Fruit fly (Drosophila melanogaster) whole organism, embryonic: ENCODE data around the gene CG14915.

ENCODE experiments used
- Bdp1 ChIP-seq: fragments of 200-800 bp; sonication (Bioruptor generic); optimal IDR thresholded peaks from 3 replicates; lab custom pipeline; 2016; ENCODE audit warnings: missing biosample characterization, missing genetic modification characterization
- C15 ChIP-seq: fragments of 200-800 bp; sonication (Bioruptor generic); IDR thresholded peaks from 3 replicates; pipeline ENCODE4 v1.3.6; 2022; ENCODE audit warnings: missing biosample characterization, missing genetic modification characterization
- CG13775 ChIP-seq: fragments of 200-800 bp; sonication (Bioruptor generic); optimal IDR thresholded peaks from 3 replicates; lab custom pipeline; 2017; ENCODE audit warnings: missing biosample characterization, mild to moderate bottlenecking, missing genetic modification characterization
- CG17912 ChIP-seq: fragments of 200-800 bp; sonication (Bioruptor generic); optimal IDR thresholded peaks from 2 replicates; lab custom pipeline; 2018; ENCODE audit warnings: missing biosample characterization, mild to moderate bottlenecking, missing genetic modification characterization
- CG2129 ChIP-seq: fragments of 200-800 bp; sonication (Bioruptor generic); IDR thresholded peaks from 2 replicates; pipeline ENCODE4 v1.3.6; 2022; ENCODE audit warnings: missing biosample characterization, missing genetic modification characterization; ENCODE audit not compliant: partially characterized antibody
- CG32767 ChIP-seq: fragments of 200-800 bp; sonication (Bioruptor generic); IDR thresholded peaks from 2 replicates; pipeline ENCODE4 v1.3.6; 2022; ENCODE audit warnings: missing biosample characterization, missing genetic modification characterization
- CG42726 ChIP-seq: fragments of 200-800 bp; sonication (Bioruptor generic); IDR thresholded peaks from 2 replicates; pipeline ENCODE4 v1.3.6; 2022; ENCODE audit warnings: missing biosample characterization, missing genetic modification characterization; ENCODE audit not compliant: partially characterized antibody
- CG4404 ChIP-seq: fragments of 200-800 bp; sonication (Bioruptor generic); IDR thresholded peaks from 2 replicates; pipeline ENCODE4 v1.3.6; 2022; ENCODE audit warnings: missing biosample characterization, missing genetic modification characterization
- CG6175 ChIP-seq: fragments of 200-800 bp; sonication (Bioruptor generic); IDR thresholded peaks from 3 replicates; pipeline ENCODE4 v1.3.6; 2022; ENCODE audit warnings: missing biosample characterization, missing genetic modification characterization
- CG6813 ChIP-seq: fragments of 200-800 bp; sonication (Bioruptor generic); optimal IDR thresholded peaks from 2 replicates; lab custom pipeline; 2017; ENCODE audit warnings: missing biosample characterization, missing genetic modification characterization, mild to moderate bottlenecking, moderate library complexity, missing genetic modification reagents
- CG9727 ChIP-seq: fragments of 200-800 bp; sonication (Bioruptor generic); optimal IDR thresholded peaks from 3 replicates; lab custom pipeline; 2017; ENCODE audit warnings: missing biosample characterization, mild to moderate bottlenecking, missing genetic modification characterization
- CTCF ChIP-seq: fragments of 200-800 bp; sonication (Bioruptor generic); optimal IDR thresholded peaks from 2 replicates; lab custom pipeline; 2017; ENCODE audit warnings: missing biosample characterization, mild to moderate bottlenecking, missing genetic modification characterization, moderate library complexity
- E2f2 ChIP-seq: fragments of 200-800 bp; sonication (Bioruptor generic); IDR thresholded peaks from 2 replicates; pipeline ENCODE4 v1.3.6; 2022; ENCODE audit warnings: missing biosample characterization, missing genetic modification characterization
- H15 ChIP-seq: fragments of 200-800 bp; sonication (Bioruptor generic); IDR thresholded peaks from 3 replicates; pipeline ENCODE4 v1.3.6; 2022; ENCODE audit warnings: missing biosample characterization, missing genetic modification characterization
- Lpt ChIP-seq: fragments of >200 bp; optimal IDR thresholded peaks from 2 replicates; lab custom pipeline; 2018; ENCODE audit warnings: missing biosample characterization, missing genetic modification characterization
- Max ChIP-seq: fragments of 200-800 bp; sonication (Bioruptor generic); optimal IDR thresholded peaks from 2 replicates; lab custom pipeline; 2016; ENCODE audit warnings: missing biosample characterization, mild to moderate bottlenecking, missing genetic modification characterization
- Mes4 ChIP-seq: fragments of 200-800 bp; sonication (Bioruptor generic); optimal IDR thresholded peaks from 2 replicates; lab custom pipeline; 2016; ENCODE audit warnings: missing biosample characterization, missing genetic modification characterization
- NC2α ChIP-seq: fragments of 200-800 bp; sonication (Bioruptor generic); optimal IDR thresholded peaks from 2 replicates; lab custom pipeline; 2016; ENCODE audit warnings: missing biosample characterization, missing genetic modification characterization
- Oli ChIP-seq: fragments of 200-800 bp; sonication (Bioruptor generic); optimal IDR thresholded peaks from 2 replicates; lab custom pipeline; 2018; ENCODE audit warnings: missing biosample characterization, mild to moderate bottlenecking, missing genetic modification characterization, moderate library complexity
- Pdp1 ChIP-seq, 2 experiments: fragments of 200-800 bp; sonication (Bioruptor generic); optimal IDR thresholded peaks; 3 replicates each; lab custom pipeline; 2016; ENCODE audit warnings: missing biosample characterization in 2 of 2, missing genetic modification characterization in 2 of 2, mild to moderate bottlenecking in 1 of 2, moderate library complexity in 1 of 2
- Six4 ChIP-seq: fragments of 200-800 bp; sonication (Bioruptor generic); optimal IDR thresholded peaks from 2 replicates; lab custom pipeline; 2016; ENCODE audit warnings: missing biosample characterization, missing genetic modification characterization
- Sox102F ChIP-seq: fragments of 200-800 bp; sonication (Bioruptor generic); optimal IDR thresholded peaks from 2 replicates; lab custom pipeline; 2018; ENCODE audit warnings: missing biosample characterization, mild to moderate bottlenecking, missing genetic modification characterization, moderate library complexity
- Sry-β ChIP-seq: fragments of 200-800 bp; sonication (Bioruptor generic); optimal IDR thresholded peaks from 2 replicates; lab custom pipeline; 2018; ENCODE audit warnings: missing biosample characterization, mild to moderate bottlenecking, missing genetic modification characterization, moderate library complexity
- Sry-δ ChIP-seq: fragments of 200-800 bp; sonication (Bioruptor generic); optimal IDR thresholded peaks from 2 replicates; lab custom pipeline; 2016; ENCODE audit warnings: missing biosample characterization, missing genetic modification characterization
- Taf1 ChIP-seq: fragments of 200-800 bp; sonication (Bioruptor generic); IDR thresholded peaks from 2 replicates; pipeline ENCODE4 v1.3.6; 2022; ENCODE audit warnings: missing biosample characterization, missing genetic modification characterization
- Xrp1 ChIP-seq: fragments of 200-800 bp; sonication (Bioruptor generic); IDR thresholded peaks from 2 replicates; pipeline ENCODE4 v1.3.6; 2022; ENCODE audit warnings: missing biosample characterization, missing genetic modification characterization
- amos ChIP-seq: fragments of 200-800 bp; sonication (Bioruptor generic); IDR thresholded peaks from 2 replicates; pipeline ENCODE4 v1.3.6; 2022; ENCODE audit warnings: missing biosample characterization, missing genetic modification characterization; ENCODE audit not compliant: partially characterized antibody
- chif ChIP-seq, 2 experiments: fragments of 200-800 bp; sonication (Bioruptor generic); optimal IDR thresholded peaks; 3 replicates each; lab custom pipeline; 2016; ENCODE audit warnings: missing biosample characterization in 2 of 2, missing genetic modification characterization in 2 of 2
- chm ChIP-seq: fragments of 200-800 bp; sonication (Bioruptor generic); IDR thresholded peaks from 2 replicates; pipeline ENCODE4 v1.3.6; 2022; ENCODE audit warnings: missing biosample characterization, missing genetic modification characterization
- dm ChIP-seq: fragments of 200-800 bp; sonication (Bioruptor generic); optimal IDR thresholded peaks from 3 replicates; lab custom pipeline; 2016; ENCODE audit warnings: missing biosample characterization, missing genetic modification characterization
- fd102C ChIP-seq: fragments of 200-800 bp; sonication (Bioruptor generic); optimal IDR thresholded peaks from 2 replicates; lab custom pipeline; 2018; ENCODE audit warnings: missing biosample characterization, mild to moderate bottlenecking, missing genetic modification characterization, moderate library complexity
- fd3F ChIP-seq: fragments of 200-800 bp; sonication (Bioruptor generic); optimal IDR thresholded peaks from 2 replicates; lab custom pipeline; 2018; ENCODE audit warnings: missing biosample characterization, mild to moderate bottlenecking, missing genetic modification characterization, moderate library complexity
- gem ChIP-seq: fragments of 200-800 bp; sonication (Bioruptor generic); optimal IDR thresholded peaks from 2 replicates; lab custom pipeline; 2019; ENCODE audit warnings: missing biosample characterization, mild to moderate bottlenecking, missing genetic modification characterization, moderate library complexity
- gfzf ChIP-seq: fragments of 200-800 bp; sonication (Bioruptor generic); optimal IDR thresholded peaks from 2 replicates; lab custom pipeline; 2016; ENCODE audit warnings: missing biosample characterization, mild to moderate bottlenecking, missing genetic modification characterization, moderate library complexity
- grau ChIP-seq: fragments of 200-800 bp; optimal IDR thresholded peaks from 3 replicates; lab custom pipeline; 2019; ENCODE audit warnings: missing biosample characterization, mild to moderate bottlenecking, missing genetic modification characterization, moderate library complexity
- grn ChIP-seq: fragments of 200-800 bp; sonication (Bioruptor generic); optimal IDR thresholded peaks from 3 replicates; lab custom pipeline; 2017; ENCODE audit warnings: missing biosample characterization, missing genetic modification characterization
- phol ChIP-seq: fragments of 200-800 bp; sonication (Bioruptor generic); optimal IDR thresholded peaks from 3 replicates; lab custom pipeline; 2018; ENCODE audit warnings: missing biosample characterization, mild to moderate bottlenecking, missing genetic modification characterization, moderate library complexity
- psq ChIP-seq: fragments of 200-800 bp; sonication (Bioruptor generic); optimal IDR thresholded peaks from 2 replicates; lab custom pipeline; 2017; ENCODE audit warnings: missing biosample characterization, missing genetic modification characterization
- pzg ChIP-seq: fragments of 200-800 bp; sonication (Bioruptor generic); optimal IDR thresholded peaks from 3 replicates; lab custom pipeline; 2018; ENCODE audit warnings: missing biosample characterization, mild to moderate bottlenecking, missing genetic modification characterization, moderate library complexity
- repo ChIP-seq: fragments of 200-800 bp; sonication (Bioruptor generic); optimal IDR thresholded peaks from 2 replicates; lab custom pipeline; 2016; ENCODE audit warnings: missing biosample characterization, missing genetic modification characterization
- salm ChIP-seq: fragments of 200-800 bp; sonication (Bioruptor generic); optimal IDR thresholded peaks from 2 replicates; lab custom pipeline; 2018; ENCODE audit warnings: missing biosample characterization, mild to moderate bottlenecking, missing genetic modification characterization
- schlank ChIP-seq: fragments of 200-800 bp; sonication (Bioruptor generic); optimal IDR thresholded peaks from 2 replicates; lab custom pipeline; 2018; ENCODE audit warnings: missing biosample characterization, mild to moderate bottlenecking, missing genetic modification characterization
- sens-2 ChIP-seq: fragments of 200-800 bp; sonication (Bioruptor generic); IDR thresholded peaks from 2 replicates; pipeline ENCODE4 v1.3.6; 2022; ENCODE audit warnings: missing biosample characterization, missing genetic modification characterization
- slp2 ChIP-seq: fragments of 200-800 bp; sonication (Bioruptor generic); optimal IDR thresholded peaks from 2 replicates; lab custom pipeline; 2016; ENCODE audit warnings: missing biosample characterization, missing genetic modification characterization
- sna ChIP-seq: fragments of 200-800 bp; sonication (Bioruptor generic); IDR thresholded peaks from 2 replicates; pipeline ENCODE4 v1.3.6; 2022; ENCODE audit warnings: missing biosample characterization, missing genetic modification characterization; ENCODE audit not compliant: partially characterized antibody
- stwl ChIP-seq: fragments of 200-800 bp; sonication (Bioruptor generic); optimal IDR thresholded peaks from 3 replicates; lab custom pipeline; 2018; ENCODE audit warnings: missing biosample characterization, mild to moderate bottlenecking, missing genetic modification characterization, moderate library complexity
- tx ChIP-seq: fragments of 200-800 bp; sonication (Bioruptor generic); optimal IDR thresholded peaks from 2 replicates; lab custom pipeline; 2016; ENCODE audit warnings: missing biosample characterization, missing genetic modification characterization
- zen2 ChIP-seq: fragments of 200-800 bp; sonication (Bioruptor generic); IDR thresholded peaks from 3 replicates; pipeline ENCODE4 v1.3.6; 2022; ENCODE audit warnings: missing biosample characterization, missing genetic modification characterization; ENCODE audit not compliant: partially characterized antibody

Gene CG14915

DNA sequence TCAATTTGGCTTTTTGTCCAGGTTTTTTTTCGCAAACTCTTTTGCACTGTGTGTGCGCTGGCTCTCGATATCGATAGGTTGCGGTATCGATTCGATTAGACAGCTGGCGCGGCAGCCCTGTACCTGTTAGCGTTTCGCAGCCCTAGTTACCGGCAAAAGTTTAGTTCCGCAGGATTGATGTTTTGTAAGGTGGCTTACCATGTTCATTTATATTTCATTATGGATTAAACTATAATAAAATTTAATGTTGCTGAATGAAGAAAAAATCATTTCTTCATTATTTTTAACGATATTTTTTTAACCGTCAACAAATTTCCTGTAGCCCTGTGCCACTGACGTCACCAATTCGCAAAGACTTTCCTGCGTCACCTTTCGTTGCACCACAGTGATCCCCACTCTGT is 35.7 kb downstream of the CG14915 start, which contains the start of gene Reps (continued):
- TF ChIP-seq Oli (tag; lab: Kevin White, UChicago) (peak; percentile 98), slp2 (peak; percentile 97), NC2α (GFP tag; lab: Kevin White, UChicago) (peak; percentile 95), gfzf (GFP tag; lab: Kevin White, UChicago) (peak; percentile 38), Sry-β (GFP tag; lab: Kevin White, UChicago) (peak; percentile 73), CG13775 (GFP tag; lab: Kevin White, UChicago) (peak; percentile 100), chif (GFP tag; optimal IDR thresholded peaks at IDR 0.05; lab: Kevin White, UChicago) (peak; percentile 98 to 99), psq (GFP tag; lab: Kevin White, UChicago) (peak; percentile 95), E2f2 (peak; percentile 90), repo (GFP tag; lab: Kevin White, UChicago) (peak; percentile 96), Sry-δ (peak; percentile 83), gem (tag; lab: Kevin White, UChicago) (peak; percentile 99), CG42726 (GFP tag; lab: Robert Waterston, UW) (peak; percentile 69; the same call in 1 of the 2 replicates), Bdp1 (GFP tag; lab: Kevin White, UChicago) (peak; percentile 93), dm (peak; percentile 95), stwl (tag; lab: Kevin White, UChicago) (peak; percentile 95), CG32767 (GFP tag; lab: Robert Waterston, UW) (peak; percentile 97), tx (peak; percentile 96), pzg (GFP tag; lab: Kevin White, UChicago) (peak; percentile 89), Six4 (GFP tag; lab: Kevin White, UChicago) (peak; percentile 98), Pdp1 (GFP tag; optimal IDR thresholded peaks at IDR 0.05; lab: Kevin White, UChicago) (peak; percentile 98 to 99), grn (GFP tag; lab: Kevin White, UChicago) (peak; percentile 91), phol (peak; percentile 99), C15 (peak; percentile 97), Max (GFP tag; lab: Kevin White, UChicago) (peak; percentile 99), H15 (GFP tag; lab: Robert Waterston, UW) (peak; percentile 99), sna (GFP tag; lab: Robert Waterston, UW) (peak; percentile 74; the same call in 1 of the 2 replicates), Sox102F (GFP tag; lab: Kevin White, UChicago) (peak; percentile 98), salm (tag; lab: Kevin White, UChicago) (peak; percentile 93), chm (GFP tag; lab: Robert Waterston, UW) (peak; percentile 98), CG2129 (no peak), CG6175 (peak; percentile 97), Xrp1 (GFP tag; lab: Robert Waterston, UW) (peak; percentile 99), Lpt (GFP tag; lab: Kevin White, UChicago) (no peak), grau (tag; lab: Kevin White, UChicago) (peak; percentile 97), CG17912 (GFP tag; lab: Kevin White, UChicago) (peak; percentile 94), fd3F (peak; percentile 97), zen2 (peak; percentile 15; the same call in 1 of the 3 replicates), fd102C (peak; percentile 93), Mes4 (GFP tag; lab: Kevin White, UChicago) (peak; percentile 95), sens-2 (GFP tag; lab: Robert Waterston, UW) (peak; percentile 98), CG9727 (peak; percentile 99), CG4404 (GFP tag; lab: Robert Waterston, UW) (peak; percentile 100), schlank (peak; percentile 93), Taf1 (GFP tag; lab: Robert Waterston, UW) (peak; percentile 97), amos (peak; percentile 66), CG6813 (GFP tag; lab: Kevin White, UChicago) (peak; percentile 97), CTCF (peak; percentile 71)
